Fruit fly (Drosophila melanogaster) whole organism, wandering third instar larva: Measurements from ENCODE around the gene Jon65Aiv.

Source experiments
- Abd-B ChIP-seq: fragments of >200 bp; optimal IDR thresholded peaks from 2 replicates; lab custom pipeline; 2017; ENCODE audit warnings: missing biosample characterization, missing genetic modification characterization
- CG32264 ChIP-seq: fragments of 200-800 bp; sonication (Bioruptor generic); optimal IDR thresholded peaks from 2 replicates; lab custom pipeline; 2016; ENCODE audit warnings: missing biosample characterization, missing genetic modification characterization
- CG9705 ChIP-seq: fragments of 200-800 bp; sonication (Bioruptor generic); optimal IDR thresholded peaks from 2 replicates; lab custom pipeline; 2018; ENCODE audit warnings: missing biosample characterization, mild to moderate bottlenecking, missing genetic modification characterization
- HLH106 ChIP-seq: fragments of 200-800 bp; optimal IDR thresholded peaks from 3 replicates; lab custom pipeline; 2019; ENCODE audit warnings: missing biosample characterization, mild to moderate bottlenecking, missing genetic modification characterization, moderate library complexity
- Hnf4 ChIP-seq: fragments of 200-800 bp; sonication (Bioruptor generic); optimal IDR thresholded peaks from 2 replicates; lab custom pipeline; 2016; ENCODE audit warnings: missing biosample characterization, mild to moderate bottlenecking, missing genetic modification characterization
- OdsH ChIP-seq: fragments of 200-800 bp; sonication (Bioruptor generic); optimal IDR thresholded peaks from 2 replicates; lab custom pipeline; 2016; ENCODE audit warnings: missing biosample characterization, mild to moderate bottlenecking, missing genetic modification characterization
- Sp1 ChIP-seq: fragments of 200-800 bp; sonication (Bioruptor generic); optimal IDR thresholded peaks from 3 replicates; lab custom pipeline; 2019; ENCODE audit warnings: missing biosample characterization, mild to moderate bottlenecking, missing genetic modification characterization, moderate library complexity
- dmrt93B ChIP-seq: fragments of 200-800 bp; sonication (Bioruptor generic); optimal IDR thresholded peaks from 2 replicates; lab custom pipeline; 2018; ENCODE audit warnings: missing biosample characterization, mild to moderate bottlenecking, missing genetic modification characterization
- psq ChIP-seq: fragments of 200-800 bp; sonication (Bioruptor generic); optimal IDR thresholded peaks from 3 replicates; lab custom pipeline; 2017; ENCODE audit warnings: missing biosample characterization, mild to moderate bottlenecking, missing genetic modification characterization, moderate library complexity

DNA sequence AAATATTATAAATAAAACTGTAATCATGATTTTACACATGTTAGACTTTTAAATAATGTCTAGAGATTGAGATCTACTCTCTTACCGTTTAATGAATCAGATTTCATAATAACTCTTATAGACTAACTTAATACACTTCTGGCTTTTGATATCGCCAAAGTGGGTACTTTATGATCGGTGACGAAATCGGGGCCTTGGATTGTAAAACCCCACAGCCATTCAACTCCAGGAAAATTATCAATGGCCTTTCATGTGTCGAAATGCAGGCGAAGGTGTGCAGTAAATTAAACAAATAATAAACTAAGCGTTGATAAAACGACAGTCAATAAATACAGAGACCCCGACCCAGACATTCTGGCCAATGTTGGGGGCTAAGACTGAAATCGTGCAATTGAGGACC is 2.8 kb upstream of the Jon65Aiv start:
- TF ChIP-seq Sp1 (GFP tag; lab: Kevin White, UChicago), result no peak
- TF ChIP-seq CG32264, result no peak
- no peak for TF ChIP-seq Hnf4 (GFP tag; lab: Kevin White, UChicago)
- no peak for TF ChIP-seq Abd-B
- TF ChIP-seq psq (GFP tag; lab: Kevin White, UChicago), result no peak
- no peak for TF ChIP-seq OdsH
- no peak for TF ChIP-seq HLH106
- TF ChIP-seq CG9705, result no peak
- no peak for TF ChIP-seq dmrt93B (GFP tag; lab: Kevin White, UChicago)
